Worm (Caenorhabditis elegans) whole organism, L3 larva: Measurements from ENCODE around the gene Y62E10A.19.

ENCODE experiments used
- lin-15B ChIP-seq: fragments of 150-350 bp; optimal IDR thresholded peaks from 2 replicates; lab custom pipeline; 2014; ENCODE audit warnings: missing biosample characterization, missing genetic modification characterization
- nhr-11 ChIP-seq: fragments of 150-350 bp; optimal IDR thresholded peaks from 2 replicates; lab custom pipeline; 2014; ENCODE audit warnings: missing biosample characterization, missing genetic modification characterization
- unc-39 ChIP-seq: sonication (generic microtip); optimal IDR thresholded peaks from 4 replicates; lab custom pipeline; 2017; ENCODE audit warnings: missing biosample characterization, missing genetic modification characterization

DNA sequence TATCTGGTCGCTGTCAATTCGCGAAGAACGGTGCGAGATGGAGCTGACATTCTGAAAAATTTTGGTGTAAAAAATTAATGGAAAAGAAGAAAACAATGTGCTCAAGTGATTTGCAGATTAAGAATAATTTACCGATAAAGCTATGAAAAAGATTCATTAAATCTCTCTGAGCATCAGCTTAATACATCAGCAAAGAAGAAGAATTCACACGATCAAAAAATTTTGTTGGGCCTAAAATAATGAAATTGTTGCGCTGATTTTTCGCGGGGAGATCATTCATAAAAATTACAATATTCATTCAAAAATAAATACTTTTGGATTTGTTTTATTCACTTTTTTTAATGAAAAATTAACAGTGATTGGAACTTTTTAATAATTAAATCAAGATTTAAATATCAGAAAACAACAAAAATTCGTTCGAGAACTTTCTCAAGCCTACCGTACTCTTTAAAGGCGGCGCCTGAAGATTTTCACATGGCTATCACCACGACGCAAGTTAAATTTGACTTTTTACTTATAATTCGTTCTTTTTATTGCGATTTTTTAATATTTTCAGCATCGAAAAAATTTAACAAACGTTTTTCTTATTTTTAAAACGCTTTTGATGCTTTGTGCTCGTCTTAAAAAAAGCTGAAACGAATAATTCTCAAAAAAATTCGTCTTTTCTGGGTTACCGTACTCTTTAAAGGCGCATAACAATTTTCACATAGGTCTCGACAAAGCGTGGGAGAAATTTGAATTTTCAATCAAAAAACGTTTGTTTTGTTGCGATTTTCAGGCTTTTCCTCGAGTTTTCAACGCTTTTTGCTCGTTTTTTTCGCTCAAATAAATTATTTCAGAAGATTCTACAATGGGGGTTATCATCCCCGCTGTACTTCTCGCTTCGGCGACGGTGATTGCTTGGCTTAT is 7.4 kb downstream of the Y62E10A.19 start, which contains the start of the genes memi-2 and cyp-31A5:
- no peak for TF ChIP-seq nhr-11 (tag; lab: Kevin White, UChicago)
- no peak for TF ChIP-seq unc-39 (tag; lab: Kevin White, UChicago)
- no peak for TF ChIP-seq lin-15B
